Worm (Caenorhabditis elegans) whole organism, L4/young adult: ENCODE data around the gene pals-24.

ENCODE experiments used
- W03F9.2 ChIP-seq: fragments of 150-350 bp; optimal IDR thresholded peaks from 2 replicates; lab custom pipeline; 2014; ENCODE audit warnings: missing biosample characterization, missing genetic modification characterization
- dao-5 ChIP-seq: sonication (generic microtip); optimal IDR thresholded peaks from 2 replicates; lab custom pipeline; 2016; ENCODE audit warnings: missing genotype, missing genetic modification characterization, moderate library complexity, missing compliant biosample characterization
- him-1 ChIP-seq: sonication (generic microtip); optimal IDR thresholded peaks from 2 replicates; lab custom pipeline; 2016; ENCODE audit warnings: missing genotype, missing genetic modification reagents, missing genetic modification characterization, missing compliant biosample characterization

- no peak for TF ChIP-seq dao-5 (tag; lab: Kevin White, UChicago)
- no peak for TF ChIP-seq him-1
- TF ChIP-seq W03F9.2 (tag; lab: Kevin White, UChicago), result no peak
Measured at ce11 chrIII:156645-157044, 36.4 kb downstream of the pals-24 start, which contains the start of the genes zig-13 and ver-1.
